Fruit fly (Drosophila melanogaster) ovary, adult (tissue): ENCODE data around the gene Cnx99A.

ENCODE experiments used
- CG17801 ChIP-seq: fragments of 200-800 bp; optimal IDR thresholded peaks from 2 replicates; lab custom pipeline; 2019; ENCODE audit warnings: missing biosample characterization, mild to moderate bottlenecking, missing genetic modification characterization, moderate library complexity; ENCODE audit not compliant: partially characterized antibody

The Cnx99A gene

dm6 chr3R:29269204-29269603 is 50.2 kb downstream of the Cnx99A start:
- TF ChIP-seq CG17801: no peak

- no peak for TF ChIP-seq CG17801
These were observed 51.4 kb downstream of the Cnx99A start for dm6 chr3R:29268062-29268461.

dm6 chr3R:29266607-29267006 is 52.8 kb downstream of the Cnx99A start:
- no peak for TF ChIP-seq CG17801
